Worm (Caenorhabditis elegans): Measurements from ENCODE around the gene T14B4.8.

ce11 chrII:6733718-6734117 is 4.5 kb upstream of the T14B4.8 start, which contains the start of gene T14B4.9:
- TF ChIP-seq him-1 (tag; optimal IDR thresholded peaks at IDR 0.05) (no peak), W03F9.2 (tag; optimal IDR thresholded peaks at IDR 0.05) (no peak), dao-5 (tag; optimal IDR thresholded peaks at IDR 0.05) (no peak)

Data from whole organism, L4/young adult.